Worm (Caenorhabditis elegans): ENCODE measurements around the gene prp-8.

ce11 chrIII:8144574-8145065 lies 19.6 kb upstream of the prp-8 start, which contains the start of the genes C14B9.8 and mrpl-18:
- TF ChIP-seq nhr-25 (tag; optimal IDR thresholded peaks at IDR 0.05; ENCODE audit: borderline replicate concordance, insufficient read depth) (no peak), zag-1 (tag; optimal IDR thresholded peaks at IDR 0.05) (no peak), snpc-1.2 (GFP tag; IDR thresholded peaks at IDR 0.05) (no peak), madf-9 (GFP tag; conservative IDR thresholded peaks at IDR 0.05) (0 out of 2 replicates have a peak, but pooled peaks have one; percentile 41), lin-29 (GFP tag; IDR thresholded peaks at IDR 0.05) (no peak), nhr-28 (tag; optimal IDR thresholded peaks at IDR 0.05) (no peak)
